Worm (Caenorhabditis elegans) whole organism, mixed stage, embryonic: ENCODE results near the gene aff-1.

Source experiments
- cnd-1 ChIP-seq: fragments of 200-800 bp; sonication (Bioruptor generic); optimal IDR thresholded peaks from 2 replicates; lab custom pipeline; 2018; ENCODE audit warnings: mild to moderate bottlenecking, missing genetic modification characterization, missing compliant biosample characterization
- drap-1 ChIP-seq: fragments of 200-800 bp; sonication (Bioruptor generic); optimal IDR thresholded peaks from 3 replicates; lab custom pipeline; 2018; ENCODE audit warnings: mild to moderate bottlenecking, missing genetic modification characterization, missing compliant biosample characterization
- mab-5 ChIP-seq: fragments of 150-350 bp; optimal IDR thresholded peaks from 2 replicates; lab custom pipeline; 2014; ENCODE audit warnings: missing biosample characterization, missing genetic modification characterization
- mls-2 ChIP-seq: sonication (generic microtip); optimal IDR thresholded peaks from 2 replicates; lab custom pipeline; 2016; ENCODE audit warnings: mild to moderate bottlenecking, missing genetic modification characterization, moderate library complexity, missing compliant biosample characterization
- nhr-12 ChIP-seq: fragments of 150-350 bp; optimal IDR thresholded peaks from 2 replicates; lab custom pipeline; 2014; ENCODE audit warnings: missing biosample characterization, missing genetic modification characterization
- nhr-237 ChIP-seq: fragments of 150-350 bp; optimal IDR thresholded peaks from 2 replicates; lab custom pipeline; 2014; ENCODE audit warnings: missing biosample characterization, missing genetic modification characterization
- nhr-28 ChIP-seq: fragments of 150-350 bp; optimal IDR thresholded peaks from 2 replicates; lab custom pipeline; 2014; ENCODE audit warnings: missing biosample characterization, missing genetic modification characterization
- pha-4 ChIP-seq: fragments of 150-350 bp; optimal IDR thresholded peaks from 2 replicates; lab custom pipeline; 2018; ENCODE audit warnings: missing biosample characterization, missing genetic modification reagents, missing genetic modification characterization
- snpc-4 ChIP-seq: fragments of 150-350 bp; optimal IDR thresholded peaks from 2 replicates; lab custom pipeline; 2014; ENCODE audit warnings: missing biosample characterization, missing genetic modification characterization
- sptf-1 ChIP-seq: sonication (generic microtip); optimal IDR thresholded peaks from 2 replicates; lab custom pipeline; 2017; ENCODE audit warnings: mild to moderate bottlenecking, missing genetic modification characterization, moderate library complexity, missing compliant biosample characterization
- unc-120 ChIP-seq: sonication (generic microtip); optimal IDR thresholded peaks from 2 replicates; lab custom pipeline; 2017; ENCODE audit warnings: missing genetic modification characterization, missing compliant biosample characterization; ENCODE audit not compliant: poor library complexity, severe bottlenecking
- unc-39 ChIP-seq: fragments of 150-350 bp; optimal IDR thresholded peaks from 2 replicates; lab custom pipeline; 2014; ENCODE audit warnings: missing biosample characterization, missing genetic modification characterization
- ztf-11 ChIP-seq: fragments of 150-350 bp; optimal IDR thresholded peaks from 2 replicates; lab custom pipeline; 2014; ENCODE audit warnings: missing biosample characterization, missing genetic modification characterization

ce11 chrII:6880067-6880466, 16.5 kb upstream of the aff-1 start, which contains the start of gene C44B7.7:
- TF ChIP-seq nhr-28 (no peak), ztf-11 (tag; lab: Kevin White, UChicago) (no peak), drap-1 (GFP tag; lab: Kevin White, UChicago) (no peak), sptf-1 (tag; lab: Kevin White, UChicago) (no peak), nhr-237 (tag; lab: Kevin White, UChicago) (no peak), cnd-1 (tag; lab: Kevin White, UChicago) (no peak), mab-5 (tag; lab: Kevin White, UChicago) (no peak), pha-4 (tag; lab: Kevin White, UChicago) (no peak), unc-120 (tag; lab: Kevin White, UChicago) (no peak), nhr-12 (no peak), snpc-4 (no peak), mls-2 (no peak), unc-39 (tag; lab: Kevin White, UChicago) (no peak)
